Worm (Caenorhabditis elegans): Measurements from ENCODE around the gene pfut-1.

- no peak for TF ChIP-seq cog-1 (tag; optimal IDR thresholded peaks at IDR 0.05)
- no peak for TF ChIP-seq tab-1 (GFP tag; IDR thresholded peaks at IDR 0.05)
- no peak for TF ChIP-seq flt-1 (GFP tag; IDR thresholded peaks at IDR 0.05)
- no peak for TF ChIP-seq ztf-29 (GFP tag; IDR thresholded peaks at IDR 0.05)
- TF ChIP-seq T22C8.4 (GFP tag; IDR thresholded peaks at IDR 0.05), result no peak
- TF ChIP-seq ztf-23 (GFP tag; IDR thresholded peaks at IDR 0.05), result no peak
- TF ChIP-seq klf-2 (GFP tag; conservative IDR thresholded peaks at IDR 0.05), result no peak
- TF ChIP-seq ref-1 (GFP tag; conservative IDR thresholded peaks at IDR 0.05), result no peak
These were observed 19.0 kb downstream of the pfut-1 start for ce11 chrX:3184649-3185048.
